Worm (Caenorhabditis elegans): ENCODE measurements around the gene aat-7.

DNA sequence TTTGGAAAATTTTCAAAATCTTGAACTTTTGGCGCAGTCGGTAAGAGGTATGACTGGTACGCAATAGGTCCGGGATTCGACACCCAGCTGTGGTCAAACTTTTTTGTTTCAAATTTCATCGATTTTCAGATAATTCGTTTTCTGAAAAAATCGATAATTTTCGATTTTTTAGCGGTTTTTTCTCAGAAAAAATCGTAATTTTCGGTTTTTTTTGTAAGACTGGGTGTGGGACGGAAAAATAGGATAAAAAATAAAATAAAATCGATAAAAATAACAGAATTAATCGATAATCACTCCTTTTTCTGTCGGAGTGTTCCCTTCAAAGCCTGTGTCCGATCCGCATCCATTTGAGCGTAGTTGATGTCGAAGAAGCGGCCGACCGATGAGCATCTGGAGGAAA, 17.9 kb upstream of the aat-7 start:
- TF ChIP-seq W03F9.2 (tag; optimal IDR thresholded peaks at IDR 0.05) (no peak), dao-5 (tag; optimal IDR thresholded peaks at IDR 0.05) (no peak), him-1 (tag; optimal IDR thresholded peaks at IDR 0.05) (no peak)
